Fruit fly (Drosophila melanogaster) whole organism, wandering third instar larva: ENCODE results near the gene CG32706.

ENCODE experiments used
- HLH106 ChIP-seq: fragments of 200-800 bp; optimal IDR thresholded peaks from 3 replicates; lab custom pipeline; 2019; ENCODE audit warnings: missing biosample characterization, mild to moderate bottlenecking, missing genetic modification characterization, moderate library complexity
- Myc ChIP-seq: fragments of >200 bp; optimal IDR thresholded peaks from 2 replicates; lab custom pipeline; 2017
- N ChIP-seq: fragments of >200 bp; optimal IDR thresholded peaks from 2 replicates; lab custom pipeline; 2018; ENCODE audit warnings: missing biosample characterization, missing external identifiers, missing genetic modification characterization
- OdsH ChIP-seq: fragments of 200-800 bp; sonication (Bioruptor generic); optimal IDR thresholded peaks from 2 replicates; lab custom pipeline; 2016; ENCODE audit warnings: missing biosample characterization, mild to moderate bottlenecking, missing genetic modification characterization
- br ChIP-seq: fragments of 200-800 bp; sonication (Bioruptor generic); optimal IDR thresholded peaks from 2 replicates; lab custom pipeline; 2016; ENCODE audit warnings: missing biosample characterization, missing genetic modification characterization
- h ChIP-seq: fragments of 200-800 bp; sonication (Bioruptor generic); optimal IDR thresholded peaks from 3 replicates; lab custom pipeline; 2016; ENCODE audit warnings: missing biosample characterization, mild to moderate bottlenecking, missing genetic modification characterization
- lola ChIP-seq: fragments of >200 bp; optimal IDR thresholded peaks from 2 replicates; lab custom pipeline; 2017; ENCODE audit warnings: missing biosample characterization, missing genetic modification characterization
- pan ChIP-seq: fragments of >200 bp; optimal IDR thresholded peaks from 2 replicates; lab custom pipeline; 2017
- psq ChIP-seq: fragments of 200-800 bp; sonication (Bioruptor generic); optimal IDR thresholded peaks from 3 replicates; lab custom pipeline; 2017; ENCODE audit warnings: missing biosample characterization, mild to moderate bottlenecking, missing genetic modification characterization, moderate library complexity

DNA sequence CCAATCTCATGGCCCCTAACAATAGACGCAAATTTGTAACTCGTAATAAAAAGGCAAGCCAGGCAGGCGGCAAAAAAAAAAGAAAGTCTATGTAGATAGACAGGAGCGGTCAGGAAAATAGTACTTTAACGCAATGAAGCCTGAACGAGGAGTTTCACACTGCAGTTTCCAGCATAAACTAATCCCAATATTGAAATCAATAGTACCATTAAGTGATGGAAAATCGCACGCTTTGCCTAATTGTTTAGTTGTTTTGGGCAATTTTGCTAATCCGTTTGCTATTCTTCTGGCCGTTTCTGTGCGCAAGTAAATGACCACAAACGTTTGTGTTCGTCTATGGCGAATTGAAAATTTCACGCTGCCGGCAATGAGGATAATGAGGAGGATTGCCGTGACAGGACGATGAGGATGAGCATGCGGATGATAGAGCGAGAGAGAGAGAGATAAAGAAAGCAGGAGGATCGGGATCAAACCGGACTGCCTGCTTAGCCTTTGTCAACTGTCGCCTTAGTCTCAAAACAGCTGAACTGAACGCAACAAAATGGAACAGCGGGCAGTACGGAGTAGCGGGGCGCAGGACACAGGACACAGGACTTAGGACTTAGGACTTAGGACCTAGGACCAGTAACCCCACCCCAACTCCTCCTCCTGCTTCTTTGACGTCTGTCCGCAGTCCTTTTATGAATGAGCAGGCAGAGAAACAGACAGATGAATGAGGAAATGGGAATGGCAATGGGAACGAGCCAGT, 40.5 kb downstream of the CG32706 start:
- TF ChIP-seq psq (GFP tag; lab: Kevin White, UChicago) = no peak
- no peak for TF ChIP-seq OdsH
- no peak for TF ChIP-seq br (GFP tag; lab: Kevin White, UChicago)
- no peak for TF ChIP-seq HLH106 (tag; lab: Kevin White, UChicago)
- no peak for TF ChIP-seq h (GFP tag; lab: Kevin White, UChicago)
- TF ChIP-seq N (GFP tag; lab: Kevin White, UChicago) = no peak
- TF ChIP-seq lola (GFP tag; lab: Kevin White, UChicago) = no peak
- no peak for TF ChIP-seq pan
- no peak for TF ChIP-seq Myc
